Fruit fly (Drosophila melanogaster) whole organism, embryonic: ENCODE data around the gene CG15923.

Source experiments
- Aef1 ChIP-seq: fragments of 200-800 bp; sonication (Bioruptor generic); IDR thresholded peaks from 3 replicates; pipeline ENCODE4 v1.3.6; 2022; ENCODE audit warnings: missing biosample characterization, missing genetic modification characterization
- Awh ChIP-seq: fragments of 200-800 bp; sonication (Bioruptor generic); IDR thresholded peaks from 2 replicates; pipeline ENCODE4, ENCODE4 v1.3.6; 2022; ENCODE audit warnings: missing biosample characterization, missing genetic modification characterization
- CG11504 ChIP-seq: fragments of 200-800 bp; sonication (Bioruptor generic); optimal IDR thresholded peaks from 3 replicates; lab custom pipeline; 2019; ENCODE audit warnings: missing biosample characterization, mild to moderate bottlenecking, missing genetic modification characterization, moderate library complexity
- CG11723 ChIP-seq: fragments of 200-800 bp; sonication (Bioruptor generic); optimal IDR thresholded peaks from 2 replicates; lab custom pipeline; 2017; ENCODE audit warnings: missing biosample characterization, mild to moderate bottlenecking, missing genetic modification characterization
- CG12219 ChIP-seq: fragments of 200-800 bp; sonication (Bioruptor generic); optimal IDR thresholded peaks from 3 replicates; lab custom pipeline; 2018; ENCODE audit warnings: missing biosample characterization, mild to moderate bottlenecking, missing genetic modification characterization
- CG13296 ChIP-seq: fragments of 200-800 bp; sonication (Bioruptor generic); optimal IDR thresholded peaks from 3 replicates; lab custom pipeline; 2018; ENCODE audit warnings: missing biosample characterization, mild to moderate bottlenecking, missing genetic modification characterization
- CG13894 ChIP-seq: fragments of 200-800 bp; sonication (Bioruptor generic); optimal IDR thresholded peaks from 3 replicates; lab custom pipeline; 2018; ENCODE audit warnings: missing biosample characterization, mild to moderate bottlenecking, missing genetic modification characterization, moderate library complexity
- CG17186 ChIP-seq: fragments of 200-800 bp; sonication (Bioruptor generic); optimal IDR thresholded peaks from 3 replicates; lab custom pipeline; 2017; ENCODE audit warnings: missing biosample characterization, missing genetic modification reagents, missing genetic modification characterization
- CG17568 ChIP-seq: fragments of 200-800 bp; sonication (Bioruptor generic); optimal IDR thresholded peaks from 2 replicates; lab custom pipeline; 2018; ENCODE audit warnings: missing biosample characterization, mild to moderate bottlenecking, missing genetic modification characterization, moderate library complexity
- CG18764 ChIP-seq: fragments of 200-800 bp; sonication (Bioruptor generic); optimal IDR thresholded peaks from 3 replicates; lab custom pipeline; 2016; ENCODE audit warnings: missing biosample characterization, missing genetic modification characterization
- CG3726 ChIP-seq: fragments of 200-800 bp; sonication (Bioruptor generic); IDR thresholded peaks from 3 replicates; pipeline ENCODE4, ENCODE4 v1.3.6; 2022; ENCODE audit warnings: missing biosample characterization, missing genetic modification characterization
- CG4360 ChIP-seq: fragments of 200-800 bp; sonication (Bioruptor generic); IDR thresholded peaks from 2 replicates; pipeline ENCODE4 v1.3.6; 2022; ENCODE audit warnings: missing biosample characterization, missing genetic modification characterization
- CG5953 ChIP-seq: fragments of 200-800 bp; sonication (Bioruptor generic); IDR thresholded peaks from 2 replicates; pipeline ENCODE4 v1.3.6; 2022; ENCODE audit warnings: missing biosample characterization, missing genetic modification characterization
- CG6654 ChIP-seq: fragments of 200-800 bp; sonication (Bioruptor generic); optimal IDR thresholded peaks from 2 replicates; lab custom pipeline; 2017; ENCODE audit warnings: missing biosample characterization, mild to moderate bottlenecking, missing genetic modification characterization
- CG9437 ChIP-seq: fragments of 200-800 bp; sonication (Bioruptor generic); optimal IDR thresholded peaks from 2 replicates; lab custom pipeline; 2018; ENCODE audit warnings: missing biosample characterization, mild to moderate bottlenecking, missing genetic modification characterization
- Dfd ChIP-seq, 2 experiments: fragments of >200 bp; optimal IDR thresholded peaks; 2 replicates each; lab custom pipeline; 2017; ENCODE audit warnings: missing biosample characterization in 2 of 2, missing genetic modification characterization in 2 of 2
- Doc3 ChIP-seq: fragments of 200-800 bp; sonication (Bioruptor generic); IDR thresholded peaks from 3 replicates; pipeline ENCODE4 v1.3.6; 2022; ENCODE audit warnings: missing biosample characterization, missing genetic modification characterization; ENCODE audit not compliant: partially characterized antibody
- Drgx ChIP-seq: fragments of 200-800 bp; sonication (Bioruptor generic); IDR thresholded peaks from 2 replicates; pipeline ENCODE4 v1.3.6; 2022; ENCODE audit warnings: missing biosample characterization, missing genetic modification characterization
- ERR ChIP-seq: fragments of 200-800 bp; sonication (Bioruptor generic); optimal IDR thresholded peaks from 2 replicates; lab custom pipeline; 2016; ENCODE audit warnings: missing biosample characterization, missing genetic modification characterization
- Ets65A ChIP-seq: fragments of 200-800 bp; sonication (Bioruptor generic); peaks from one replicate; lab custom pipeline; 2016; ENCODE audit warnings: missing biosample characterization, missing genetic modification characterization
- Gsc ChIP-seq: fragments of 200-800 bp; sonication (Bioruptor generic); IDR thresholded peaks from 2 replicates; pipeline ENCODE4 v1.3.6; 2022; ENCODE audit warnings: missing biosample characterization, missing genetic modification characterization
- HLH4C ChIP-seq: fragments of 200-800 bp; sonication (Bioruptor generic); IDR thresholded peaks from 3 replicates; pipeline ENCODE4 v1.3.6; 2022; ENCODE audit warnings: missing biosample characterization, missing genetic modification characterization; ENCODE audit not compliant: partially characterized antibody
- MTF-1 ChIP-seq: fragments of 200-800 bp; sonication (Bioruptor generic); optimal IDR thresholded peaks from 2 replicates; lab custom pipeline; 2018; ENCODE audit warnings: missing biosample characterization, mild to moderate bottlenecking, missing genetic modification characterization, borderline replicate concordance
- Mad ChIP-seq: fragments of 200-800 bp; sonication (Bioruptor generic); optimal IDR thresholded peaks from 2 replicates; lab custom pipeline; 2016; ENCODE audit warnings: missing biosample characterization, missing genetic modification characterization
- Max ChIP-seq: fragments of 200-800 bp; sonication (Bioruptor generic); optimal IDR thresholded peaks from 2 replicates; lab custom pipeline; 2016; ENCODE audit warnings: missing biosample characterization, mild to moderate bottlenecking, missing genetic modification characterization
- Sox100B ChIP-seq: fragments of 200-800 bp; sonication (Bioruptor generic); optimal IDR thresholded peaks from 3 replicates; lab custom pipeline; 2018; ENCODE audit warnings: missing biosample characterization, mild to moderate bottlenecking, missing genetic modification characterization
- Trl ChIP-seq, 3 experiments: fragments of >200 bp in 2 of 3; fragments of 200-800 bp in 1 of 3; sonication (Bioruptor generic) in 1 of 3; optimal IDR thresholded peaks; 2 replicates in 1 of 3; 3 replicates in 2 of 3; lab custom pipeline; 2016 to 2017; ENCODE audit warnings: missing biosample characterization in 1 of 3, missing genetic modification characterization in 1 of 3
- Xbp1 ChIP-seq: fragments of 200-800 bp; sonication (Bioruptor generic); optimal IDR thresholded peaks from 3 replicates; lab custom pipeline; 2016; ENCODE audit warnings: missing biosample characterization, mild to moderate bottlenecking, missing genetic modification characterization
- bcd ChIP-seq: fragments of 200-800 bp; sonication (Bioruptor generic); optimal IDR thresholded peaks from 2 replicates; lab custom pipeline; 2017; ENCODE audit warnings: missing biosample characterization, mild to moderate bottlenecking, missing genetic modification characterization
- btn ChIP-seq: fragments of 200-800 bp; sonication (Bioruptor generic); optimal IDR thresholded peaks from 2 replicates; lab custom pipeline; 2016; ENCODE audit warnings: missing biosample characterization, missing genetic modification characterization
- crol ChIP-seq: fragments of 200-800 bp; sonication (Bioruptor generic); IDR thresholded peaks from 2 replicates; pipeline ENCODE4 v1.3.6; 2022; ENCODE audit warnings: missing biosample characterization, missing genetic modification characterization
- ems ChIP-seq: fragments of 200-800 bp; sonication (Bioruptor generic); optimal IDR thresholded peaks from 3 replicates; lab custom pipeline; 2016; ENCODE audit warnings: missing biosample characterization, missing genetic modification characterization
- ken ChIP-seq: fragments of 200-800 bp; sonication (Bioruptor generic); IDR thresholded peaks from 3 replicates; pipeline ENCODE4 v1.3.6; 2022; ENCODE audit warnings: missing biosample characterization, missing genetic modification characterization
- klu ChIP-seq: fragments of 200-800 bp; sonication (Bioruptor generic); IDR thresholded peaks from 2 replicates; pipeline ENCODE4 v1.3.6; 2022; ENCODE audit warnings: missing biosample characterization, missing genetic modification characterization
- lab ChIP-seq: fragments of 200-800 bp; sonication (Bioruptor generic); optimal IDR thresholded peaks from 3 replicates; lab custom pipeline; 2017; ENCODE audit warnings: missing biosample characterization, missing genetic modification characterization, mild to moderate bottlenecking, moderate library complexity, missing genetic modification reagents
- lmd ChIP-seq: fragments of 200-800 bp; sonication (Bioruptor generic); IDR thresholded peaks from 2 replicates; pipeline ENCODE4 v1.3.6; 2022; ENCODE audit warnings: missing biosample characterization, missing genetic modification characterization
- luna ChIP-seq: fragments of 200-800 bp; sonication (Bioruptor generic); optimal IDR thresholded peaks from 2 replicates; lab custom pipeline; 2016; ENCODE audit warnings: missing biosample characterization, missing genetic modification characterization
- oc ChIP-seq: fragments of 200-800 bp; sonication (Bioruptor generic); optimal IDR thresholded peaks from 2 replicates; lab custom pipeline; 2018; ENCODE audit warnings: missing biosample characterization, mild to moderate bottlenecking, missing genetic modification characterization, moderate library complexity

Gene CG15923

dm6 chr3R:20616801-20617200, at the start of gene CG15923:
CG15923 (minus strand) TSS chr3R:20616901.
- TF ChIP-seq lmd (GFP tag; lab: Robert Waterston, UW), result 0 out of 2 replicates have a peak, but pooled peaks have one; percentile 17
- no peak for TF ChIP-seq ken (GFP tag; lab: Robert Waterston, UW)
- 0 out of 3 replicates have a peak, but pooled peaks have one; percentile 18 for TF ChIP-seq HLH4C (GFP tag; lab: Robert Waterston, UW)
- no peak for TF ChIP-seq CG3726

dm6 chr3R:20659804-20660203, 43.1 kb upstream of the CG15923 start, which contains the start of gene Nep4:
Nep4 (minus strand) TSS chr3R:20659904.
- TF ChIP-seq Trl (optimal IDR thresholded peaks at IDR 0.05; lab: Kevin White, UChicago) (no peak), Trl (GFP tag; optimal IDR thresholded peaks at IDR 0.05; lab: Kevin White, UChicago) (no peak), CG13894 (tag; lab: Kevin White, UChicago) (no peak), klu (GFP tag; lab: Robert Waterston, UW) (no peak), Xbp1 (GFP tag; lab: Kevin White, UChicago) (no peak), Gsc (GFP tag; lab: Robert Waterston, UW) (no peak), Dfd (GFP tag; optimal IDR thresholded peaks at IDR 0.05; lab: Kevin White, UChicago) (no peak), ems (GFP tag; lab: Kevin White, UChicago) (no peak), CG17568 (GFP tag; lab: Kevin White, UChicago) (no peak), CG5953 (GFP tag; lab: Robert Waterston, UW) (no peak), Mad (no peak), Aef1 (GFP tag; lab: Robert Waterston, UW) (no peak), CG9437 (GFP tag; lab: Kevin White, UChicago) (no peak), bcd (GFP tag; lab: Kevin White, UChicago) (no peak)

dm6 chr3R:20656649-20657048, 39.9 kb upstream of the CG15923 start:
- TF ChIP-seq CG17186 (GFP tag; lab: Kevin White, UChicago) (no peak), oc (tag; lab: Kevin White, UChicago) (no peak), lab (GFP tag; lab: Kevin White, UChicago) (no peak), CG18764 (no peak), CG11723 (GFP tag; lab: Kevin White, UChicago) (no peak), btn (GFP tag; lab: Kevin White, UChicago) (no peak), Sox100B (GFP tag; lab: Kevin White, UChicago) (no peak), CG13296 (GFP tag; lab: Kevin White, UChicago) (no peak), ERR (GFP tag; lab: Kevin White, UChicago) (no peak), Drgx (GFP tag; lab: Robert Waterston, UW) (peak; percentile 38), MTF-1 (GFP tag; lab: Kevin White, UChicago) (no peak), CG6654 (GFP tag; lab: Kevin White, UChicago) (no peak), crol (GFP tag; lab: Robert Waterston, UW) (no peak), CG12219 (GFP tag; lab: Kevin White, UChicago) (no peak), CG4360 (no peak), luna (GFP tag; lab: Kevin White, UChicago) (no peak), CG11504 (peak; percentile 39), Doc3 (GFP tag; lab: Robert Waterston, UW) (no peak), Ets65A (peak; percentile 9), Max (GFP tag; lab: Kevin White, UChicago) (no peak), Awh (GFP tag; lab: Robert Waterston, UW) (no peak)
- TF ChIP-seq, all 482 proteins: peak for 3
